Worm (Caenorhabditis elegans): ENCODE measurements around the gene daf-18.

Gene daf-18

DNA sequence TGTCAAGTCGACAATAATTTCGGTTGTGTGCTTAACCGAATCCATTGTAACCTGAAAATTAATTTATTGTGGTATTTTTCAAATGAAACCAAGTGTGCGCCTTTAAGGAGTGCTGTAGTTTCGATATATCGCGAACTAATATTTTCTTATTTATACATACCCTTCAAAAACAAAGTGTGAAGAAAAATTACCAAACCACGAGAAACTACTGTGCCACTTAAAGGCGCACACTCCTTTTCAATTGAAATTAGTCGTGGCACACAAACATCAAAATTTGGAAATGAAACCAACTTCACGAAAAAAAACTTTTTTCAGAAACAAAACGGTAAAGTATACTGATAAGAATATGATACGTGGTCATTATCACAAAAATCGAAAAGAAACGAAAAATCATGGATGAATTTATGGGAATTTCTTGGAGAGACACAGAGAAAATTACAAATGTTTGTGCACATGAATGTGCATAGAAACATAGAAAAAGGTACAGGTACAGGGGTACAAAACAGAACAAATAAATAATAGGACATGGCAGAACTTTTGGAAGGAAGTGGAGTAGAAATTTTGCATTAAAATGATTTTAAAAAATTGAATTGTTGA lies 41.7 kb downstream of the daf-18 start, which contains the start of gene spl-1:
Gene spl-1, minus strand, starts transcription at position 51 of the 597 bp plus-strand sequence.
- TF ChIP-seq sea-1 (GFP tag; conservative IDR thresholded peaks at IDR 0.05) (no peak), B0310.2 (tag; optimal IDR thresholded peaks at IDR 0.05) (no peak), scrt-1 (GFP tag; IDR thresholded peaks at IDR 0.05) (no peak), F13C5.2 (tag; optimal IDR thresholded peaks at IDR 0.05) (no peak), tbx-11 (GFP tag; IDR thresholded peaks at IDR 0.05) (no peak), ceh-13 (GFP tag; optimal IDR thresholded peaks at IDR 0.05) (no peak), hnd-1 (tag; optimal IDR thresholded peaks at IDR 0.05) (no peak), hmbx-1 (tag; optimal IDR thresholded peaks at IDR 0.05) (no peak), ama-1 (optimal IDR thresholded peaks at IDR 0.05) (no peak), ceh-36 (tag; optimal IDR thresholded peaks at IDR 0.05) (no peak), ets-7 (tag; optimal IDR thresholded peaks at IDR 0.05) (no peak), tbx-37 (GFP tag; conservative IDR thresholded peaks at IDR 0.05) (no peak), aly-1 (tag; optimal IDR thresholded peaks at IDR 0.05) (no peak)

ce11 chrIV:379605-380004 lies 45.4 kb downstream of the daf-18 start:
- TF ChIP-seq ets-7 (tag; optimal IDR thresholded peaks at IDR 0.05) (no peak), pes-1 (GFP tag; IDR thresholded peaks at IDR 0.05) (no peak), hnd-1 (tag; optimal IDR thresholded peaks at IDR 0.05) (no peak), sea-1 (GFP tag; conservative IDR thresholded peaks at IDR 0.05) (no peak), hmbx-1 (tag; optimal IDR thresholded peaks at IDR 0.05) (no peak), scrt-1 (GFP tag; IDR thresholded peaks at IDR 0.05) (no peak)

DNA sequence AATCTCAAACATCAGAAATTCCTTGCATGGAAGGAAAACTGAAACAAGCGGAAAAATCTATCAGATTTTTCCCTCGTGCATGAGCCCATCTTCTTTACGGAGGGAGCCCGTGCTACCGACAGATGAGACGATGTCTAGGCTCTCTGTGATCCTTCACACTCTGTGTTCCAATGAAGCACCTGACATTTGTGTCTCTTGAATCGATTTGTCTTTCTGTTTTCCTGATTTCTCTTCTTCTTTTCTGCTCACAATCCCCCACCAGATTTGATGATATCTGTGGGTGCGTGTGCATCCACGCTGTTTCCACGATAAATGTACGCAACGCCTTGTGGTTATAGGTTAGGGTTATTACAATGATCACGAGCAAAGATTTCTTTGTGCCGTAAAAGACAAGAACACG lies 46.1 kb downstream of the daf-18 start:
- TF ChIP-seq ets-7 (tag; optimal IDR thresholded peaks at IDR 0.05) (no peak), tbx-11 (GFP tag; IDR thresholded peaks at IDR 0.05) (no peak), hnd-1 (tag; optimal IDR thresholded peaks at IDR 0.05) (no peak), flt-1 (GFP tag; IDR thresholded peaks at IDR 0.05) (no peak), hmbx-1 (tag; optimal IDR thresholded peaks at IDR 0.05) (no peak), ama-1 (optimal IDR thresholded peaks at IDR 0.05) (no peak)

ce11 chrIV:378367-378766 lies 46.6 kb downstream of the daf-18 start:
- TF ChIP-seq hnd-1 (tag; optimal IDR thresholded peaks at IDR 0.05), result no peak
- TF ChIP-seq tbx-11 (GFP tag; IDR thresholded peaks at IDR 0.05), result no peak
- no peak for TF ChIP-seq tra-4 (tag; optimal IDR thresholded peaks at IDR 0.05)
- no peak for TF ChIP-seq sea-1 (GFP tag; conservative IDR thresholded peaks at IDR 0.05)
- no peak for TF ChIP-seq B0310.2 (tag; optimal IDR thresholded peaks at IDR 0.05)
- no peak for TF ChIP-seq ama-1 (optimal IDR thresholded peaks at IDR 0.05)
- TF ChIP-seq ceh-13 (GFP tag; optimal IDR thresholded peaks at IDR 0.05), result no peak
- TF ChIP-seq hmbx-1 (tag; optimal IDR thresholded peaks at IDR 0.05), result no peak

- TF ChIP-seq tbx-11 (GFP tag; IDR thresholded peaks at IDR 0.05) (no peak), aly-1 (tag; optimal IDR thresholded peaks at IDR 0.05) (no peak), scrt-1 (GFP tag; IDR thresholded peaks at IDR 0.05) (no peak), sea-1 (GFP tag; conservative IDR thresholded peaks at IDR 0.05) (no peak), ceh-36 (tag; optimal IDR thresholded peaks at IDR 0.05) (no peak), flt-1 (GFP tag; IDR thresholded peaks at IDR 0.05) (no peak), hmbx-1 (tag; optimal IDR thresholded peaks at IDR 0.05) (no peak), pes-1 (GFP tag; IDR thresholded peaks at IDR 0.05) (no peak), F13C5.2 (tag; optimal IDR thresholded peaks at IDR 0.05) (no peak), ama-1 (optimal IDR thresholded peaks at IDR 0.05) (no peak), hmg-4 (GFP tag; optimal IDR thresholded peaks at IDR 0.05) (no peak), hnd-1 (tag; optimal IDR thresholded peaks at IDR 0.05) (no peak), ceh-13 (GFP tag; optimal IDR thresholded peaks at IDR 0.05) (no peak), ets-7 (tag; optimal IDR thresholded peaks at IDR 0.05) (no peak), B0310.2 (tag; optimal IDR thresholded peaks at IDR 0.05) (no peak), tra-4 (tag; optimal IDR thresholded peaks at IDR 0.05) (no peak), tbx-37 (GFP tag; conservative IDR thresholded peaks at IDR 0.05) (no peak)
Observed at ce11 chrIV:377791-378190, 47.2 kb downstream of the daf-18 start.

ce11 chrIV:375915-376314 lies 49.1 kb downstream of the daf-18 start, which contains the start of gene fln-1:
Gene fln-1 (minus strand): TSS chrIV:376015.
- TF ChIP-seq sea-1 (GFP tag; conservative IDR thresholded peaks at IDR 0.05) (no peak), hmbx-1 (tag; optimal IDR thresholded peaks at IDR 0.05) (no peak), ets-7 (tag; optimal IDR thresholded peaks at IDR 0.05) (no peak), hmg-4 (GFP tag; optimal IDR thresholded peaks at IDR 0.05) (no peak), F13C5.2 (tag; optimal IDR thresholded peaks at IDR 0.05) (no peak)

ce11 chrIV:373963-374362 lies 51.0 kb downstream of the daf-18 start:
- TF ChIP-seq hnd-1 (tag; optimal IDR thresholded peaks at IDR 0.05) (no peak), B0310.2 (tag; optimal IDR thresholded peaks at IDR 0.05) (no peak), hmg-4 (GFP tag; optimal IDR thresholded peaks at IDR 0.05) (no peak), F13C5.2 (tag; optimal IDR thresholded peaks at IDR 0.05) (no peak), ceh-36 (tag; optimal IDR thresholded peaks at IDR 0.05) (no peak), tbx-37 (GFP tag; conservative IDR thresholded peaks at IDR 0.05) (no peak), tra-4 (tag; optimal IDR thresholded peaks at IDR 0.05) (no peak), tbx-11 (GFP tag; IDR thresholded peaks at IDR 0.05) (no peak), aly-1 (tag; optimal IDR thresholded peaks at IDR 0.05) (no peak), sea-1 (GFP tag; conservative IDR thresholded peaks at IDR 0.05) (no peak), scrt-1 (GFP tag; IDR thresholded peaks at IDR 0.05) (no peak), hmbx-1 (tag; optimal IDR thresholded peaks at IDR 0.05) (no peak), ama-1 (optimal IDR thresholded peaks at IDR 0.05) (no peak), flt-1 (GFP tag; IDR thresholded peaks at IDR 0.05) (no peak), pes-1 (GFP tag; IDR thresholded peaks at IDR 0.05) (no peak), ets-7 (tag; optimal IDR thresholded peaks at IDR 0.05) (no peak)

All from whole organism, early embryonic.